Fruit fly (Drosophila melanogaster): ENCODE data around the gene Frl.
A peak's percentile ranks its signal among the peaks of the same experiment; 100 is the strongest.

Gene Frl

DNA sequence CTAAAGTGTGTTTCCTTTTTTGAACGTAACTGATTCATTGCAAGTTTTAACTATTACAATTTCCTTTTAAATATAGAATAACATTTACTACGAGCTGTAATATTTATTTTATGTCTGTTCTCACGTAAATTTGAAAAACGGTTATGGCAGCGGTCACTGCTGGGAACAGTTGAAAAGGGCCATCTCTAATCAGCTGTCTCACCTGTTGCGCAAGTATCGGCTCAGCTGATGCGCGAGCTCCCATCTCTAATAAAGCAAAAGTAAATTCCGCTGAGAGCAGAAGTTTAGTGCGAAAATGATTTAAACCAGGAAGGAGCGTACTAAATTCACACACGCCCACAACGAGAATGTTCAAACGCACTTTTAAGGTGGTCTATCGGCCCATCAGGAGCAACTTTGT lies 18.6 kb downstream of the Frl start, which contains the start of gene Pex1:
Gene Pex1, plus strand, starts transcription at position 272 of the 400 bp plus-strand sequence.
- TF ChIP-seq Myc (optimal IDR thresholded peaks at IDR 0.05) (peak; percentile 72), sage (GFP tag; optimal IDR thresholded peaks at IDR 0.05) (peak; percentile 2), CrebA (GFP tag; optimal IDR thresholded peaks at IDR 0.05; ENCODE audit: borderline replicate concordance) (peak; percentile 13), usp (GFP tag; optimal IDR thresholded peaks at IDR 0.05) (no peak)

dm6 chr3L:14075472-14075871 lies 22.5 kb downstream of the Frl start, which contains the start of gene btl:
TSS of gene btl (plus strand) at chr3L:14075772.
- no peak for TF ChIP-seq Hr78 (GFP tag; optimal IDR thresholded peaks at IDR 0.05)
- TF ChIP-seq fru (GFP tag; optimal IDR thresholded peaks at IDR 0.05) = no peak
- no peak for TF ChIP-seq N (GFP tag; optimal IDR thresholded peaks at IDR 0.05)
- TF ChIP-seq lola (GFP tag; optimal IDR thresholded peaks at IDR 0.05) = no peak
- TF ChIP-seq dsf (GFP tag; optimal IDR thresholded peaks at IDR 0.05; ENCODE audit: borderline replicate concordance) = no peak
- TF ChIP-seq Abd-B (GFP tag; optimal IDR thresholded peaks at IDR 0.05) = no peak
- no peak for TF ChIP-seq psq (GFP tag; optimal IDR thresholded peaks at IDR 0.05)
- TF ChIP-seq rgr (GFP tag; optimal IDR thresholded peaks at IDR 0.05) = no peak

DNA sequence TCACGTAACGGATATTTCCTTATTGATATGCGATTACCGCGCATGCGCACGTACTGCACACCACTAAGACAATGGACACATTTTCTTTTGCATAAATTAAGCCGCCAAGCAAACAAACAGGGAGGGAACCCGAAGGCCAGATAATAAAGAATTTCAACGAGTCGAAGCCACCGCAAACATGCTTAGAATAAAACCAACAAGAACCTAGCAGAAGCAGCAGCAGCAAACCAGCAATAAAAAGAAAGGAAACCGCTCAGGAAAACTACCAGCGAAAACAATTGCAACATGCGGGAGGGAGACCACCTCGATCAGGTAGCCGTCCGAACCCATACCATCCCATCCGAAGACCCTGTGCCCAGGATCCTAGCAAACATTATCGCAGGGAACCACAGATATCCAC lies 23.5 kb downstream of the Frl start:
- TF ChIP-seq usp (GFP tag; optimal IDR thresholded peaks at IDR 0.05) = no peak

DNA sequence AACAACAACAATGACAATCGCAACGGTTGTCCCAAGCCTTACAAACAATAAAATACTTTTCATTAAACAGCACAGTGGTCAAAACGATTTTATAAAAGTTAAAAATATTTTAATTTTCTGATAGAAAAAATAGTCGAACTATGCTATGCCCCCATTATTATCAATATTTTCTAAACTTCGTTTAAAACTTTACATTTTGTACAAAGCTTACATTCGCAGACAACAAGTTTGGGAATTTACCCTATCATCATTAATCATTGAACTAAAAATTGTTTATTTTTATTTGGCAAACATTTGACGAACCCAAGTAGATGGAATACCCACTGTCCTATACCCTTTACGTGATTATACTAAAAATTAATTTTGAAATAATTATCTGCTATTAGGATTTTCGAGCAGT lies 25.2 kb downstream of the Frl start:
- TF ChIP-seq HLH106 (tag; optimal IDR thresholded peaks at IDR 0.05) = no peak
- TF ChIP-seq rgr (GFP tag; optimal IDR thresholded peaks at IDR 0.05) = no peak
- no peak for TF ChIP-seq lola (GFP tag; optimal IDR thresholded peaks at IDR 0.05)
- TF ChIP-seq GATAd (GFP tag; optimal IDR thresholded peaks at IDR 0.05) = no peak

DNA sequence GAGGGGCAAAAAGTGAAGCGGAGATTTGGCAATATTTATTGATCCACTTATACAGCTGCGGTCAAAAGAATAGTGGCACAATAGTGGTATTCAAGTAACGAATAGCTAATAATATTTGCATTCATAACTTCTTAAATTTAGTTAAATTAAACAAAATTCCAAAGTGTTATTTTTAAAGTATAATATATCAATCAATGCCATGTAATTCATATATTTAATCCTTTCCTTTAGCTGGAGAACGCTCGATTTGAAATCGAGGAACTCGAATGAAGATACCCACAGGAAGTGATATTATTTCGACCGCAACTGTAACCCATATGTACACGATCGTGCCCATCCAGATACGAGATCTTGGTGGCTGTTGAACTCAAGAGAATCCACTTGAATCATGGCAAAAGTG lies 26.2 kb downstream of the Frl start:
- TF ChIP-seq HLH106 (tag; optimal IDR thresholded peaks at IDR 0.05) (peak; percentile 58), Hr83 (GFP tag; optimal IDR thresholded peaks at IDR 0.05; ENCODE audit: poor library complexity, severe bottlenecking) (no peak), foxo (GFP tag; optimal IDR thresholded peaks at IDR 0.05) (peak in 1 of 2 experiments; percentile 9)

DNA sequence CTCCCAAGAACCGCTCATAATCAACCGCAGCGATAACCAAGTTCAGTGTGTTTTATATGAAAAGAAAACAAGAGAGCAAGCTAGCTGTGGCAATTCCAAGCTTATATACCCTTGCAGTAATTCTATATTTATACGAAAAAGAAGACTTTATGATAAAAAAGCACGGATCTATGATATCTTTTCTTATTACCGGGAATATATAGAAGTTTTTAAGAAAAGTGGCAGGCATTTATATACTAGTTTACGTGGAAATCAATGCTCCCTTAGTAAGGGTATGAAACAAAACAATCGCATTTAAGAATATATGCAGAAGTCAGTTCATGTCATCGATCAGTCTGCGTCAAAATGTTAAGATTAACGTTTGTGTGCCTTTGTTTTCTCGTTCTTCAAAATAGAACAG lies 30.3 kb downstream of the Frl start, which contains the start of gene CG8100:
Gene CG8100, plus strand, starts transcription at position 333 of the 400 bp plus-strand sequence.
- peak; percentile 76 for TF ChIP-seq OdsH (GFP tag; optimal IDR thresholded peaks at IDR 0.05)
- TF ChIP-seq ey (GFP tag; optimal IDR thresholded peaks at IDR 0.05) = peak; percentile 74
- peak; percentile 66 for TF ChIP-seq sage (GFP tag; optimal IDR thresholded peaks at IDR 0.05)
- no peak for TF ChIP-seq CrebA (GFP tag; optimal IDR thresholded peaks at IDR 0.05; ENCODE audit: borderline replicate concordance)
- TF ChIP-seq dsf (GFP tag; optimal IDR thresholded peaks at IDR 0.05; ENCODE audit: borderline replicate concordance) = no peak
- TF ChIP-seq Jra (GFP tag; optimal IDR thresholded peaks at IDR 0.05) = no peak
- TF ChIP-seq Mio (GFP tag; optimal IDR thresholded peaks at IDR 0.05) = no peak
- TF ChIP-seq dl (GFP tag; optimal IDR thresholded peaks at IDR 0.05; ENCODE audit: insufficient read depth in 1 of 2, partially characterized antibody in 2 of 2) = no peak
- peak; percentile 71 for TF ChIP-seq rgr (GFP tag; optimal IDR thresholded peaks at IDR 0.05)
- TF ChIP-seq sv (GFP tag; optimal IDR thresholded peaks at IDR 0.05) = no peak
- no peak for TF ChIP-seq lola (GFP tag; optimal IDR thresholded peaks at IDR 0.05)
- peak; percentile 20 for TF ChIP-seq Rel (GFP tag; optimal IDR thresholded peaks at IDR 0.05)
- TF ChIP-seq Rel (tag; optimal IDR thresholded peaks at IDR 0.05) = no peak
- no peak for TF ChIP-seq N (GFP tag; optimal IDR thresholded peaks at IDR 0.05)
- TF ChIP-seq Hr78 (GFP tag; optimal IDR thresholded peaks at IDR 0.05) = no peak
- peak; percentile 80 for TF ChIP-seq fru (GFP tag; optimal IDR thresholded peaks at IDR 0.05)
- TF ChIP-seq usp (GFP tag; optimal IDR thresholded peaks at IDR 0.05) = no peak
- TF ChIP-seq dmrt93B (GFP tag; optimal IDR thresholded peaks at IDR 0.05) = peak; percentile 34
- TF ChIP-seq br (GFP tag; optimal IDR thresholded peaks at IDR 0.05) = peak; percentile 68
- TF ChIP-seq jim (GFP tag; optimal IDR thresholded peaks at IDR 0.05) = no peak
- TF ChIP-seq HLH106 (tag; optimal IDR thresholded peaks at IDR 0.05) = peak; percentile 35
- TF ChIP-seq Dif (GFP tag; optimal IDR thresholded peaks at IDR 0.05; ENCODE audit: partially characterized antibody) = no peak
- TF ChIP-seq pan (optimal IDR thresholded peaks at IDR 0.05) = peak; percentile 7
- TF ChIP-seq Abd-B (GFP tag; optimal IDR thresholded peaks at IDR 0.05) = no peak
- peak; percentile 84 for TF ChIP-seq h (GFP tag; optimal IDR thresholded peaks at IDR 0.05)
- peak; percentile 45 for TF ChIP-seq woc (GFP tag; optimal IDR thresholded peaks at IDR 0.05)
- no peak for TF ChIP-seq Dfd (GFP tag; optimal IDR thresholded peaks at IDR 0.05)
- no peak for TF ChIP-seq brk (GFP tag; optimal IDR thresholded peaks at IDR 0.05)
- TF ChIP-seq psq (GFP tag; optimal IDR thresholded peaks at IDR 0.05) = peak; percentile 57
- no peak for TF ChIP-seq GATAd (GFP tag; optimal IDR thresholded peaks at IDR 0.05)
- TF ChIP-seq CG32264 (GFP tag; optimal IDR thresholded peaks at IDR 0.05) = peak; percentile 21
- no peak for TF ChIP-seq CG9705 (GFP tag; optimal IDR thresholded peaks at IDR 0.05)
- TF ChIP-seq Hr83 (GFP tag; optimal IDR thresholded peaks at IDR 0.05; ENCODE audit: poor library complexity, severe bottlenecking) = no peak
- TF ChIP-seq Vsx2 (GFP tag; optimal IDR thresholded peaks at IDR 0.05; ENCODE audit: partially characterized antibody) = no peak
- peak; percentile 48 for TF ChIP-seq Hnf4 (GFP tag; optimal IDR thresholded peaks at IDR 0.05)
- no peak for TF ChIP-seq Myc (optimal IDR thresholded peaks at IDR 0.05)
- TF ChIP-seq tai (GFP tag; optimal IDR thresholded peaks at IDR 0.05) = no peak
- TF ChIP-seq Sp1 (GFP tag; optimal IDR thresholded peaks at IDR 0.05) = peak; percentile 65

All from whole organism, wandering third instar larva.